Worm (Caenorhabditis elegans) whole organism, young adult: Measurements from ENCODE around the gene sru-42.
A peak's percentile ranks its signal among the peaks of the same experiment; 100 is the strongest.
"Not testable (repeated sequence)": the region's sequence is repeated elsewhere in the genome, so short reads cannot be mapped to it uniquely, and the experiment has no call there.

Source experiments
- B0019.2 ChIP-seq: fragments of 200-800 bp; sonication (Bioruptor generic); conservative IDR thresholded peaks from 2 replicates; pipeline ENCODE4 v1.3.6; 2022; ENCODE audit warnings: missing genetic modification reagents, missing genetic modification characterization, missing compliant biosample characterization
- D2030.7 ChIP-seq: fragments of 200-800 bp; sonication (Bioruptor generic); IDR thresholded peaks from 2 replicates; pipeline ENCODE4 v1.3.6; 2022; ENCODE audit warnings: missing genetic modification reagents, missing genetic modification characterization, missing compliant biosample characterization
- F10E7.11 ChIP-seq: sonication (generic microtip); optimal IDR thresholded peaks from 2 replicates; lab custom pipeline; 2017; ENCODE audit warnings: mild to moderate bottlenecking, missing genetic modification characterization, moderate library complexity, missing compliant biosample characterization
- F23B12.7 ChIP-seq: sonication (generic microtip); optimal IDR thresholded peaks from 2 replicates; lab custom pipeline; 2017; ENCODE audit warnings: missing genetic modification characterization, mild to moderate bottlenecking, missing compliant biosample characterization, antibody characterized with exemption, moderate library complexity; ENCODE audit not compliant: insufficient read depth
- F57C9.4 ChIP-seq: sonication (generic microtip); optimal IDR thresholded peaks from 2 replicates; lab custom pipeline; 2017; ENCODE audit warnings: mild to moderate bottlenecking, missing genetic modification characterization, missing compliant biosample characterization
- Y95B8A.8 ChIP-seq: fragments of 200-800 bp; sonication (Bioruptor generic); IDR thresholded peaks from 2 replicates; pipeline ENCODE4 v1.3.6; 2022; ENCODE audit warnings: missing genetic modification reagents, missing genetic modification characterization, missing compliant biosample characterization
- aptf-3 ChIP-seq: fragments of 200-800 bp; sonication (Bioruptor generic); IDR thresholded peaks from 2 replicates; pipeline ENCODE4 v1.3.6; 2022; ENCODE audit warnings: missing genetic modification characterization, missing compliant biosample characterization
- attf-6 ChIP-seq: fragments of 200-800 bp; sonication (Bioruptor generic); IDR thresholded peaks from 2 replicates; pipeline ENCODE4 v1.3.6; 2022; ENCODE audit warnings: missing genetic modification reagents, missing genetic modification characterization, missing compliant biosample characterization
- bed-1 ChIP-seq: fragments of 200-800 bp; sonication (Bioruptor generic); IDR thresholded peaks from 2 replicates; pipeline ENCODE4 v1.3.6; 2022; ENCODE audit warnings: missing genetic modification reagents, missing genetic modification characterization, missing compliant biosample characterization
- cebp-1 ChIP-seq, 2 experiments: fragments of 200-800 bp in 1 of 2; sonication (Bioruptor generic) in 1 of 2; sonication (generic microtip) in 1 of 2; IDR thresholded peaks in 1 of 2; optimal IDR thresholded peaks in 1 of 2; 2 replicates each; pipeline versions ENCODE4 v1.3.6 to Lab custom; 2017 to 2022; ENCODE audit warnings: missing compliant biosample characterization in 2 of 2, missing genetic modification characterization in 2 of 2, mild to moderate bottlenecking in 1 of 2, missing genetic modification reagents in 1 of 2, moderate library complexity in 1 of 2
- ceh-79 ChIP-seq: sonication (generic microtip); optimal IDR thresholded peaks from 2 replicates; lab custom pipeline; 2017; ENCODE audit warnings: mild to moderate bottlenecking, missing genetic modification characterization, missing compliant biosample characterization
- dox-1 ChIP-seq: fragments of 200-800 bp; sonication (Bioruptor generic); IDR thresholded peaks from 2 replicates; pipeline ENCODE4 v1.3.6; 2022; ENCODE audit warnings: missing genetic modification reagents, missing genetic modification characterization, missing compliant biosample characterization
- dpff-1 ChIP-seq: sonication (generic microtip); optimal IDR thresholded peaks from 2 replicates; lab custom pipeline; 2017; ENCODE audit warnings: mild to moderate bottlenecking, missing genetic modification characterization, missing compliant biosample characterization
- ets-4 ChIP-seq: fragments of 200-800 bp; sonication (Bioruptor generic); optimal IDR thresholded peaks from 2 replicates; lab custom pipeline; 2018; ENCODE audit warnings: mild to moderate bottlenecking, missing genetic modification characterization, missing compliant biosample characterization
- hlh-26 ChIP-seq: fragments of 200-800 bp; sonication (Bioruptor generic); conservative IDR thresholded peaks from 2 replicates; pipeline ENCODE4 v1.3.6; 2022; ENCODE audit warnings: missing genetic modification reagents, missing genetic modification characterization, missing compliant biosample characterization
- lag-1 ChIP-seq: fragments of 200-800 bp; sonication (Bioruptor generic); IDR thresholded peaks from 2 replicates; pipeline ENCODE4 v1.3.6; 2022; ENCODE audit warnings: missing genetic modification reagents, missing genetic modification characterization, missing compliant biosample characterization
- let-526 ChIP-seq: fragments of 200-800 bp; sonication (Bioruptor generic); IDR thresholded peaks from 2 replicates; pipeline ENCODE4 v1.3.6; 2022; ENCODE audit warnings: missing genetic modification reagents, missing genetic modification characterization, missing compliant biosample characterization
- let-607 ChIP-seq, 2 experiments: fragments of 200-800 bp in 1 of 2; sonication (Bioruptor generic) in 1 of 2; sonication (generic microtip) in 1 of 2; optimal IDR thresholded peaks; 2 replicates each; lab custom pipeline; 2016 to 2018; ENCODE audit warnings: mild to moderate bottlenecking in 2 of 2, missing compliant biosample characterization in 2 of 2, missing genetic modification characterization in 2 of 2, moderate library complexity in 2 of 2, missing genotype in 1 of 2
- lin-26 ChIP-seq: fragments of 200-800 bp; sonication (Bioruptor generic); IDR thresholded peaks from 2 replicates; pipeline ENCODE4 v1.3.6; 2022; ENCODE audit warnings: missing genetic modification reagents, missing genetic modification characterization, missing compliant biosample characterization
- lin-35 ChIP-seq, 3 experiments: fragments of 150-350 bp in 2 of 3; sonication (generic microtip) in 1 of 3; optimal IDR thresholded peaks; 2 replicates each; lab custom pipeline; 2014 to 2018; ENCODE audit warnings: missing biosample characterization in 3 of 3, missing genetic modification characterization in 3 of 3, missing genetic modification reagents in 3 of 3
- lin-54 ChIP-seq: fragments of 200-800 bp; sonication (Bioruptor generic); optimal IDR thresholded peaks from 2 replicates; lab custom pipeline; 2018; ENCODE audit warnings: mild to moderate bottlenecking, missing genetic modification characterization, missing compliant biosample characterization
- lir-1 ChIP-seq: fragments of 200-800 bp; sonication (Bioruptor generic); conservative IDR thresholded peaks from 2 replicates; pipeline ENCODE4 v1.3.6; 2022; ENCODE audit warnings: missing genetic modification reagents, missing genetic modification characterization, missing compliant biosample characterization
- nfyb-1 ChIP-seq: fragments of 200-800 bp; sonication (Bioruptor generic); IDR thresholded peaks from 2 replicates; pipeline ENCODE4 v1.3.6; 2022; ENCODE audit warnings: missing genetic modification reagents, missing genetic modification characterization, missing compliant biosample characterization
- nhr-90 ChIP-seq: sonication (generic microtip); optimal IDR thresholded peaks from 2 replicates; lab custom pipeline; 2016; ENCODE audit warnings: missing genotype, mild to moderate bottlenecking, missing genetic modification characterization, missing compliant biosample characterization
- pbrm-1 ChIP-seq: fragments of 200-800 bp; sonication (Bioruptor generic); IDR thresholded peaks from 2 replicates; pipeline ENCODE4 v1.3.6; 2022; ENCODE audit warnings: missing genetic modification reagents, missing genetic modification characterization, missing compliant biosample characterization
- pha-4 ChIP-seq: fragments of 150-350 bp; sonication (generic microtip); optimal IDR thresholded peaks from 2 replicates; lab custom pipeline; 2014; ENCODE audit warnings: missing biosample characterization, missing genetic modification reagents, missing genetic modification characterization
- rcor-1 ChIP-seq: fragments of 200-800 bp; sonication (Bioruptor generic); IDR thresholded peaks from 2 replicates; pipeline ENCODE4 v1.3.6; 2022; ENCODE audit warnings: missing genetic modification reagents, missing genetic modification characterization, missing compliant biosample characterization
- rpc-1 ChIP-seq, 2 experiments: fragments of 150-350 bp in 1 of 2; sonication (generic microtip) in 1 of 2; optimal IDR thresholded peaks; 2 replicates each; lab custom pipeline; 2014 to 2018; ENCODE audit warnings: missing biosample characterization in 1 of 2, missing genetic modification characterization in 1 of 2, missing genetic modification reagents in 1 of 2, missing genotype in 1 of 2
- sea-2 ChIP-seq: fragments of 200-800 bp; sonication (Bioruptor generic); IDR thresholded peaks from 2 replicates; pipeline ENCODE4 v1.3.6; 2022; ENCODE audit warnings: missing genetic modification characterization, missing compliant biosample characterization
- snpc-4 ChIP-seq, 5 experiments: fragments of 150-350 bp in 1 of 5; sonication (generic microtip) in 4 of 5; optimal IDR thresholded peaks; 2 replicates each; lab custom pipeline; 2014 to 2018; ENCODE audit warnings: missing genetic modification characterization in 5 of 5, missing biosample characterization in 3 of 5, antibody characterized with exemption in 2 of 5, mild to moderate bottlenecking in 2 of 5, missing compliant biosample characterization in 2 of 5, missing genotype in 2 of 5, moderate library complexity in 2 of 5, missing genetic modification reagents in 1 of 5
- unc-62 ChIP-seq: fragments of 150-350 bp; optimal IDR thresholded peaks from 2 replicates; lab custom pipeline; 2014; ENCODE audit warnings: missing biosample characterization, missing genetic modification reagents, missing genetic modification characterization
- ztf-25 ChIP-seq: fragments of 200-800 bp; sonication (Bioruptor generic); IDR thresholded peaks from 2 replicates; pipeline ENCODE4 v1.3.6; 2022; ENCODE audit warnings: missing genetic modification reagents, missing genetic modification characterization, missing compliant biosample characterization
- ztf-3 ChIP-seq: fragments of 200-800 bp; sonication (Bioruptor generic); optimal IDR thresholded peaks from 2 replicates; lab custom pipeline; 2018; ENCODE audit warnings: mild to moderate bottlenecking, missing genetic modification characterization, missing compliant biosample characterization

Gene sru-42

DNA sequence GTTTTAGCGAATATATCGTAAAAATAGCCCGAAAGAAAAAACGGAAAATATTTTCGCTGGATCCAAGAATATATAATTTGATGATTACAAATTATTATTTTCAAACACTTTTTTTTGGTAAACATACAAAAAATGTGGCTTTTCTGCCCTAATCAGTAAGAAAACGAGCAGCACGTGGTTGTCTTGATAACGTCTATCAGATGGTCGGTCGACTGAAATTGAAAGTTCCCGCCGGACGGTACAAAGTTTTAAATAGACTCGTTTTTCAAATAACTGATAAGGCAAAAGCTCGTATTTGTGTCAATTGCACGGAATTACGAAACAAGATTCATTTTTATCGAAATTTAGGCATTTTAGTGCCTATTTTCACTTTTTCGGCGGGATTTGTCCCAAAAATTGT is 16.5 kb downstream of the sru-42 start (continued):
- TF ChIP-seq ets-4 (GFP tag; lab: Kevin White, UChicago) (no peak), ztf-3 (GFP tag; lab: Kevin White, UChicago) (no peak), aptf-3 (GFP tag; lab: Robert Waterston, UW) (no peak), lin-26 (GFP tag; lab: Robert Waterston, UW) (no peak), F10E7.11 (tag; lab: Kevin White, UChicago) (no peak), lin-54 (no peak), F57C9.4 (no peak), let-607 (tag; optimal IDR thresholded peaks at IDR 0.05; lab: Kevin White, UChicago) (peak in 1 of 2 experiments; percentile 63), nhr-90 (tag; lab: Kevin White, UChicago) (no peak), Y95B8A.8 (GFP tag; lab: Robert Waterston, UW) (no peak), pha-4 (tag; lab: Kevin White, UChicago) (peak; percentile 72), B0019.2 (GFP tag; lab: Robert Waterston, UW) (no peak), dpff-1 (no peak), nfyb-1 (GFP tag; lab: Robert Waterston, UW) (0 out of 2 replicates have a peak, but pooled peaks have one; percentile 11), ztf-25 (GFP tag; lab: Robert Waterston, UW) (no peak), cebp-1 (GFP tag; IDR thresholded peaks at IDR 0.05; lab: Robert Waterston, UW) (peak; percentile 47; the same call in 1 of the 2 replicates), cebp-1 (tag; optimal IDR thresholded peaks at IDR 0.05; lab: Kevin White, UChicago) (no peak), snpc-4 (GFP tag; optimal IDR thresholded peaks at IDR 0.05; lab: Kevin White, UChicago) (no peak), snpc-4 (tag; optimal IDR thresholded peaks at IDR 0.05; lab: Kevin White, UChicago) (no peak), unc-62 (GFP tag; lab: Kevin White, UChicago) (peak; percentile 20), hlh-26 (GFP tag; lab: Robert Waterston, UW) (no peak), sea-2 (no peak), bed-1 (GFP tag; lab: Robert Waterston, UW) (no peak), ceh-79 (tag; lab: Kevin White, UChicago) (no peak), attf-6 (no peak), lin-35 (GFP tag; optimal IDR thresholded peaks at IDR 0.05; lab: Kevin White, UChicago) (no peak), F23B12.7 (tag; lab: Kevin White, UChicago) (no peak), D2030.7 (GFP tag; lab: Robert Waterston, UW) (no peak), rcor-1 (GFP tag; lab: Robert Waterston, UW) (no peak), dox-1 (GFP tag; lab: Robert Waterston, UW) (0 out of 2 replicates have a peak, but pooled peaks have one; percentile 49), lir-1 (0 out of 2 replicates have a peak, but pooled peaks have one; percentile 11)

DNA sequence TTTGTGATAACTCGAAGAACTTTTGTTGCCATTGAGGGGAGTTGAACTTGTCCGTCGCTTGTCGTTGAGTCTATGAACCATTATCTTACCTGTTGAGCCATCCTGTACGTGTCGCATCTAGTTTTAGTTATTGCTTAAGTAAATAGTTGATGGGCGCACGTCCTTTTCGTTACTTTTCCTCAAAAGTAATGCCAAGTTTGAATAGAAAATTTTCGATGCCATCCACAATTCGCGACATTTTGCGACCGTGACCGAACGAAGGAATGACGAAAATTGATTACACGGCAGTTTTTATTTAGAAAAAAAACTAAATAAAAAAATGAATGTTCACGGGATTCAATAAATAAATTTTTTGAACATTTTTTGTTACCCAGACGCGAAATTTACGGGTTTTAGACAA is 17.9 kb downstream of the sru-42 start, which contains the start of gene F53E4.1:
TSS of gene F53E4.1 (minus strand) at position 101 of the 400 bp plus-strand sequence.
- not testable (repeated sequence) for TF ChIP-seq rpc-1 (optimal IDR thresholded peaks at IDR 0.05; lab: Kevin White, UChicago)
- peak; percentile 12 for TF ChIP-seq rpc-1 (tag; optimal IDR thresholded peaks at IDR 0.05; lab: Kevin White, UChicago)

DNA sequence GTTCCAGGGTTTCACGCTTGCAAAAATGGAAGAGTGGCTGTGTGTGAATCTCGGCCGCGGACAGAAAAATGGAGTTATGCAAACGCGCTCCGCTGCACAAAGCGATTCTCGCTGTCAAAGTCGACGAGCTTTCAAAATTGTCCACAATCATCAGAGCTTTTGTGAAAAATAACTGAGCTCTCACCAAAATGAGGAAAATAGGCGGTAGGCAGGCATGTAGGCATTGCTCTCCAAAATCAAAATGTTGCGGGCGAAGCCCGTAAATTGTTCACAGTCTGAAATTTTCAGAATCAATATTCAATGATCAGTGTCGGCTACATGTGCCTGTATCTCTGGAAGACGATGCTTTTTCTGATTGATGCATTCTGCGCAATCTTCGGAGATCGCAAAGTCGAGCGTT is 18.6 kb downstream of the sru-42 start, which contains the start of gene K06B4.4:
TSS of gene K06B4.4 (plus strand) at position 301 of the 400 bp plus-strand sequence.
- no peak for TF ChIP-seq F10E7.11 (tag; lab: Kevin White, UChicago)
- TF ChIP-seq lag-1 (GFP tag; lab: Robert Waterston, UW) = no peak

DNA sequence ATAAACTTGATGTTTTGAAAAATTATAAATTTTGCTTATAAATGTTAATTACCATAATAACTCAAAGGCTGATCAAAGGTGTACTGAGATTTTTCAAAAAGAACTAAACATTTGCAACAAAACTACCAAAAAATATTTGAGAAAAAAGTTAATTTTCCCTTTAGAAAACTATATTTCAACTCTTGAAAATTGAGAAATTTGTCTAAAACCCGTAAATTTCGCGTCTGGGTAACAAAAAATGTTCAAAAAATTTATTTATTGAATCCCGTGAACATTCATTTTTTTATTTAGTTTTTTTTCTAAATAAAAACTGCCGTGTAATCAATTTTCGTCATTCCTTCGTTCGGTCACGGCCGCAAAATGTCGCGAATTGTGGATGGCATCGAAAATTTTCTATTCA is 19.9 kb downstream of the sru-42 start, which contains the start of gene K06B4.15:
TSS of gene K06B4.15 (plus strand) at position 301 of the 400 bp plus-strand sequence.
- TF ChIP-seq let-526 (GFP tag; lab: Robert Waterston, UW); F23B12.7 (tag; lab: Kevin White, UChicago); pbrm-1 (GFP tag; lab: Robert Waterston, UW): not testable (repeated sequence)
